Worm (Caenorhabditis elegans) whole organism, L3 larva: Measurements from ENCODE around the gene nos-1.

Source experiments
- ceh-82 ChIP-seq: fragments of 150-350 bp; optimal IDR thresholded peaks from 2 replicates; lab custom pipeline; 2014; ENCODE audit warnings: missing biosample characterization, missing genetic modification characterization
- fos-1 ChIP-seq: fragments of 150-350 bp; optimal IDR thresholded peaks from 2 replicates; lab custom pipeline; 2014; ENCODE audit warnings: missing biosample characterization, missing genetic modification characterization
- nhr-11 ChIP-seq: fragments of 150-350 bp; optimal IDR thresholded peaks from 2 replicates; lab custom pipeline; 2014; ENCODE audit warnings: missing biosample characterization, missing genetic modification characterization
- pha-4 ChIP-seq: fragments of 150-350 bp; optimal IDR thresholded peaks from 2 replicates; lab custom pipeline; 2014; ENCODE audit warnings: missing biosample characterization, missing genetic modification reagents, missing genetic modification characterization
- pqm-1 ChIP-seq: fragments of 150-350 bp; optimal IDR thresholded peaks from 2 replicates; lab custom pipeline; 2017; ENCODE audit warnings: missing biosample characterization, missing genetic modification characterization, inconsistent platforms
- snpc-4 ChIP-seq: fragments of 150-350 bp; optimal IDR thresholded peaks from 2 replicates; lab custom pipeline; 2014; ENCODE audit warnings: missing biosample characterization, missing genetic modification characterization
- unc-62 ChIP-seq: fragments of 150-350 bp; sonication (generic microtip); optimal IDR thresholded peaks from 4 replicates; lab custom pipeline; 2014; ENCODE audit warnings: missing biosample characterization, missing genetic modification reagents, missing genetic modification characterization

ce11 chrII:10924669-10925068 is 28.3 kb downstream of the nos-1 start:
- TF ChIP-seq pha-4 (tag; lab: Kevin White, UChicago) (peak; percentile 44), snpc-4 (tag; lab: Kevin White, UChicago) (peak; percentile 34), fos-1 (tag; lab: Kevin White, UChicago) (no peak), nhr-11 (tag; lab: Kevin White, UChicago) (no peak), pqm-1 (tag; lab: Kevin White, UChicago) (peak; percentile 97), unc-62 (GFP tag; lab: Kevin White, UChicago) (no peak), ceh-82 (no peak)
